Worm (Caenorhabditis elegans): ENCODE results near the gene Y73B6BL.37.

- no peak for TF ChIP-seq aly-1 (tag; optimal IDR thresholded peaks at IDR 0.05)
- no peak for TF ChIP-seq tbx-11 (GFP tag; IDR thresholded peaks at IDR 0.05)
- TF ChIP-seq F13C5.2 (tag; optimal IDR thresholded peaks at IDR 0.05): no peak
- TF ChIP-seq hnd-1 (tag; optimal IDR thresholded peaks at IDR 0.05): no peak
- no peak for TF ChIP-seq pes-1 (GFP tag; IDR thresholded peaks at IDR 0.05)
Observed at ce11 chrIV:6529832-6530231, 42.7 kb downstream of the Y73B6BL.37 start.

Measured in whole organism, early embryonic.